Worm (Caenorhabditis elegans) whole organism, L3 larva: ENCODE data around the gene W06B4.1.
A peak's percentile ranks its signal among the peaks of the same experiment; 100 is the strongest.

ENCODE experiments used
- ZK546.5 ChIP-seq: sonication (generic microtip); optimal IDR thresholded peaks from 2 replicates; lab custom pipeline; 2017; ENCODE audit warnings: missing biosample characterization, missing genetic modification characterization
- aly-2 ChIP-seq: fragments of 150-350 bp; optimal IDR thresholded peaks from 2 replicates; lab custom pipeline; 2014; ENCODE audit warnings: missing biosample characterization, missing genetic modification characterization
- ama-1 ChIP-seq: fragments of 150-350 bp; optimal IDR thresholded peaks from 2 replicates; lab custom pipeline; 2018
- ceh-28 ChIP-seq: fragments of 150-350 bp; optimal IDR thresholded peaks from 2 replicates; lab custom pipeline; 2014; ENCODE audit warnings: missing biosample characterization, missing genetic modification reagents, missing genetic modification characterization
- ceh-82 ChIP-seq: fragments of 150-350 bp; optimal IDR thresholded peaks from 2 replicates; lab custom pipeline; 2014; ENCODE audit warnings: missing biosample characterization, missing genetic modification characterization
- ceh-9 ChIP-seq: sonication (generic microtip); optimal IDR thresholded peaks from 2 replicates; lab custom pipeline; 2018; ENCODE audit warnings: missing biosample characterization, missing genetic modification characterization
- daf-12 ChIP-seq: fragments of 150-350 bp; optimal IDR thresholded peaks from 2 replicates; lab custom pipeline; 2014; ENCODE audit warnings: missing biosample characterization, missing genetic modification reagents, missing genetic modification characterization
- egl-27 ChIP-seq: sonication (generic microtip); optimal IDR thresholded peaks from 4 replicates; lab custom pipeline; 2017; ENCODE audit warnings: missing biosample characterization, missing genetic modification reagents, missing genetic modification characterization
- egl-5 ChIP-seq: fragments of 150-350 bp; optimal IDR thresholded peaks from 2 replicates; lab custom pipeline; 2017; ENCODE audit warnings: missing biosample characterization, missing genetic modification reagents, missing genetic modification characterization, inconsistent platforms
- elt-1 ChIP-seq: fragments of 150-350 bp; optimal IDR thresholded peaks from 2 replicates; lab custom pipeline; 2014; ENCODE audit warnings: missing biosample characterization, missing genetic modification characterization
- elt-3 ChIP-seq, 3 experiments: fragments of 150-350 bp in 1 of 3; sonication (generic microtip) in 2 of 3; optimal IDR thresholded peaks; 2 replicates in 2 of 3; 4 replicates in 1 of 3; lab custom pipeline; 2014 to 2017; ENCODE audit warnings: missing biosample characterization in 3 of 3, missing genetic modification characterization in 3 of 3
- eor-1 ChIP-seq, 2 experiments: fragments of 150-350 bp; optimal IDR thresholded peaks; 2 replicates each; lab custom pipeline; 2014 to 2018; ENCODE audit warnings: missing biosample characterization in 2 of 2, missing genetic modification characterization in 2 of 2
- fkh-10 ChIP-seq: sonication (generic microtip); optimal IDR thresholded peaks from 2 replicates; lab custom pipeline; 2017; ENCODE audit warnings: missing biosample characterization, missing genetic modification reagents, missing genetic modification characterization
- fkh-2 ChIP-seq: fragments of 150-350 bp; optimal IDR thresholded peaks from 2 replicates; lab custom pipeline; 2014; ENCODE audit warnings: missing biosample characterization, missing genetic modification reagents, missing genetic modification characterization
- fos-1 ChIP-seq: fragments of 150-350 bp; optimal IDR thresholded peaks from 2 replicates; lab custom pipeline; 2014; ENCODE audit warnings: missing biosample characterization, missing genetic modification characterization
- hmg-11 ChIP-seq: sonication (generic microtip); optimal IDR thresholded peaks from 2 replicates; lab custom pipeline; 2016; ENCODE audit warnings: missing genetic modification characterization, missing compliant biosample characterization
- jun-1 ChIP-seq: fragments of 150-350 bp; optimal IDR thresholded peaks from 2 replicates; lab custom pipeline; 2014; ENCODE audit warnings: missing biosample characterization, missing genetic modification reagents, missing genetic modification characterization
- lin-15B ChIP-seq: fragments of 150-350 bp; optimal IDR thresholded peaks from 2 replicates; lab custom pipeline; 2014; ENCODE audit warnings: missing biosample characterization, missing genetic modification characterization
- lin-39 ChIP-seq: fragments of 150-350 bp; optimal IDR thresholded peaks from 2 replicates; lab custom pipeline; 2018; ENCODE audit warnings: missing biosample characterization, missing genetic modification reagents, missing genetic modification characterization
- lsy-12 ChIP-seq: sonication (generic microtip); optimal IDR thresholded peaks from 2 replicates; lab custom pipeline; 2016; ENCODE audit warnings: mild to moderate bottlenecking, missing genetic modification characterization, missing compliant biosample characterization
- mdl-1 ChIP-seq: fragments of 150-350 bp; optimal IDR thresholded peaks from 2 replicates; lab custom pipeline; 2014; ENCODE audit warnings: missing biosample characterization, missing genetic modification characterization
- nfya-1 ChIP-seq: sonication (generic microtip); optimal IDR thresholded peaks from 2 replicates; lab custom pipeline; 2017; ENCODE audit warnings: missing genetic modification characterization, mild to moderate bottlenecking, missing compliant biosample characterization, antibody characterized with exemption, moderate library complexity; ENCODE audit not compliant: insufficient read depth
- nhr-11 ChIP-seq: fragments of 150-350 bp; optimal IDR thresholded peaks from 2 replicates; lab custom pipeline; 2014; ENCODE audit warnings: missing biosample characterization, missing genetic modification characterization
- nhr-12 ChIP-seq: fragments of 150-350 bp; optimal IDR thresholded peaks from 2 replicates; lab custom pipeline; 2014; ENCODE audit warnings: missing biosample characterization, missing genetic modification characterization
- nhr-23 ChIP-seq: fragments of 150-350 bp; optimal IDR thresholded peaks from 2 replicates; lab custom pipeline; 2014; ENCODE audit warnings: missing biosample characterization, missing genetic modification reagents, missing genetic modification characterization
- nhr-25 ChIP-seq: sonication (generic microtip); optimal IDR thresholded peaks from 2 replicates; lab custom pipeline; 2017; ENCODE audit warnings: missing biosample characterization, missing genetic modification characterization
- nhr-28 ChIP-seq: fragments of 150-350 bp; optimal IDR thresholded peaks from 2 replicates; lab custom pipeline; 2014; ENCODE audit warnings: missing biosample characterization, missing genetic modification characterization
- nhr-43 ChIP-seq: sonication (generic microtip); optimal IDR thresholded peaks from 2 replicates; lab custom pipeline; 2016; ENCODE audit warnings: mild to moderate bottlenecking, missing genetic modification characterization, missing compliant biosample characterization; ENCODE audit not compliant: poor library complexity, severe bottlenecking
- nhr-67 ChIP-seq: fragments of 150-350 bp; optimal IDR thresholded peaks from 2 replicates; lab custom pipeline; 2014; ENCODE audit warnings: missing biosample characterization, missing genetic modification characterization
- nhr-76 ChIP-seq: fragments of 150-350 bp; sonication (generic microtip); optimal IDR thresholded peaks from 5 replicates; lab custom pipeline; 2014; ENCODE audit warnings: missing biosample characterization, missing genetic modification characterization
- nhr-77 ChIP-seq: fragments of 150-350 bp; optimal IDR thresholded peaks from 2 replicates; lab custom pipeline; 2014; ENCODE audit warnings: missing biosample characterization, missing genetic modification characterization
- pha-4 ChIP-seq: fragments of 150-350 bp; optimal IDR thresholded peaks from 2 replicates; lab custom pipeline; 2014; ENCODE audit warnings: missing biosample characterization, missing genetic modification reagents, missing genetic modification characterization
- pqm-1 ChIP-seq: fragments of 150-350 bp; optimal IDR thresholded peaks from 2 replicates; lab custom pipeline; 2017; ENCODE audit warnings: missing biosample characterization, missing genetic modification characterization, inconsistent platforms
- skn-1 ChIP-seq: fragments of 150-350 bp; optimal IDR thresholded peaks from 2 replicates; lab custom pipeline; 2014; ENCODE audit warnings: missing biosample characterization, missing genetic modification characterization
- snpc-4 ChIP-seq: fragments of 150-350 bp; optimal IDR thresholded peaks from 2 replicates; lab custom pipeline; 2014; ENCODE audit warnings: missing biosample characterization, missing genetic modification characterization
- tbx-2 ChIP-seq: sonication (generic microtip); optimal IDR thresholded peaks from 2 replicates; lab custom pipeline; 2016; ENCODE audit warnings: mild to moderate bottlenecking, missing genetic modification characterization, missing compliant biosample characterization
- unc-39 ChIP-seq: sonication (generic microtip); optimal IDR thresholded peaks from 4 replicates; lab custom pipeline; 2017; ENCODE audit warnings: missing biosample characterization, missing genetic modification characterization
- unc-62 ChIP-seq: fragments of 150-350 bp; sonication (generic microtip); optimal IDR thresholded peaks from 4 replicates; lab custom pipeline; 2014; ENCODE audit warnings: missing biosample characterization, missing genetic modification reagents, missing genetic modification characterization
- ztf-11 ChIP-seq: fragments of 150-350 bp; optimal IDR thresholded peaks from 2 replicates; lab custom pipeline; 2014; ENCODE audit warnings: missing biosample characterization, missing genetic modification characterization
- ztf-4 ChIP-seq: fragments of 150-350 bp; optimal IDR thresholded peaks from 2 replicates; lab custom pipeline; 2014; ENCODE audit warnings: missing biosample characterization, missing genetic modification characterization

Gene W06B4.1

ce11 chrII:4510684-4511083 is 39.3 kb downstream of the W06B4.1 start:
- TF ChIP-seq nhr-76 (tag; lab: Kevin White, UChicago) (no peak), nhr-23 (tag; lab: Kevin White, UChicago) (peak; percentile 7), fkh-2 (tag; lab: Kevin White, UChicago) (no peak), jun-1 (no peak), skn-1 (no peak), nhr-67 (tag; lab: Kevin White, UChicago) (no peak), snpc-4 (tag; lab: Kevin White, UChicago) (no peak), ztf-4 (no peak)

DNA sequence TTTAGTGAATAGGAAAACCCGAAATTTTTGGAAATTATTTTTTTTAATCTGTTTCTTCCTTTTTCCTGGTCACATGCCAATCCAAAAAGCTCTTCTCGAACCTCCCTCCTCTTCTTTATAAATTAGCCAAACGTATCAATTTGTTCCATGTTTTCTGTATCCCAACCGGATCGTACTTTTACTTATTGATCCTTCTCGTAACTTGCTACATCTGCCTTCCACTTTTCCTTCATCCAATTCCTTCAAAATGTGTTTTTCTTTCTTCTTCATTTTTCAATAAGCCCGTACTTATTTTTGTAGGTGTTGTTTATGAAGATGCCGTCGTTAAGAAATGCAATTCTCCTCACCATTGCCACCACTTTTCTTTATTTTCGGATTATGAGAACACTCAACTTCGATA is 40.5 kb downstream of the W06B4.1 start, which contains the start of gene cyp-23A1:
TSS of gene cyp-23A1 (plus strand) at position 301 of the 400 bp plus-strand sequence.
- TF ChIP-seq lin-15B, result no peak
- no peak for TF ChIP-seq ceh-9 (tag; lab: Kevin White, UChicago)
- no peak for TF ChIP-seq nhr-12 (tag; lab: Kevin White, UChicago)
- TF ChIP-seq lsy-12, result no peak
- TF ChIP-seq eor-1 (tag; optimal IDR thresholded peaks at IDR 0.05; lab: Kevin White, UChicago), result no peak
- TF ChIP-seq ztf-4, result no peak
- no peak for TF ChIP-seq hmg-11
- no peak for TF ChIP-seq mdl-1 (tag; lab: Kevin White, UChicago)
- no peak for TF ChIP-seq aly-2 (tag; lab: Kevin White, UChicago)
- no peak for TF ChIP-seq nhr-76 (tag; lab: Kevin White, UChicago)
- TF ChIP-seq nhr-25 (tag; lab: Kevin White, UChicago), result no peak
- TF ChIP-seq, all 47 proteins: peak for 0

ce11 chrII:4516291-4516690 is 44.9 kb downstream of the W06B4.1 start:
- TF ChIP-seq elt-1 (tag; lab: Kevin White, UChicago), result no peak
- TF ChIP-seq nhr-67 (tag; lab: Kevin White, UChicago), result no peak
- no peak for TF ChIP-seq nhr-43
- no peak for TF ChIP-seq nhr-28 (tag; lab: Kevin White, UChicago)
- no peak for TF ChIP-seq pha-4 (tag; lab: Kevin White, UChicago)
- TF ChIP-seq pqm-1 (tag; lab: Kevin White, UChicago), result no peak
- no peak for TF ChIP-seq snpc-4 (tag; lab: Kevin White, UChicago)
- no peak for TF ChIP-seq egl-5 (tag; lab: Kevin White, UChicago)
- no peak for TF ChIP-seq nhr-25 (tag; lab: Kevin White, UChicago)
- no peak for TF ChIP-seq nfya-1 (tag; lab: Kevin White, UChicago)
- no peak for TF ChIP-seq hmg-11
- TF ChIP-seq unc-39, result no peak
- TF ChIP-seq ama-1 (lab: Kevin White, UChicago), result no peak
- TF ChIP-seq ceh-28, result no peak
- TF ChIP-seq lin-39 (tag; lab: Kevin White, UChicago), result no peak
- TF ChIP-seq ceh-82, result no peak
- TF ChIP-seq unc-62, result no peak
- TF ChIP-seq lin-15B, result no peak
- no peak for TF ChIP-seq ztf-4
- TF ChIP-seq fkh-10 (GFP tag; lab: Kevin White, UChicago), result no peak
- TF ChIP-seq, all 47 proteins: peak for 0

ce11 chrII:4517254-4517653 is 45.9 kb downstream of the W06B4.1 start:
- no peak for TF ChIP-seq skn-1
- TF ChIP-seq tbx-2 (tag; lab: Kevin White, UChicago), result no peak
- TF ChIP-seq fkh-2 (tag; lab: Kevin White, UChicago), result no peak
- TF ChIP-seq egl-27 (tag; lab: Kevin White, UChicago), result no peak
- no peak for TF ChIP-seq fos-1 (tag; lab: Kevin White, UChicago)
- TF ChIP-seq daf-12 (tag; lab: Kevin White, UChicago), result no peak
- no peak for TF ChIP-seq ama-1 (lab: Kevin White, UChicago)

ce11 chrII:4518300-4518907 is 47.0 kb downstream of the W06B4.1 start, which contains the start of gene hlh-1:
hlh-1 (plus strand) TSS chrII:4518574.
- TF ChIP-seq nhr-43, result no peak
- TF ChIP-seq elt-3 (tag; optimal IDR thresholded peaks at IDR 0.05; lab: Kevin White, UChicago), result no peak
- peak; percentile 72 for TF ChIP-seq egl-5 (tag; lab: Kevin White, UChicago)
- TF ChIP-seq ceh-82, result no peak
- TF ChIP-seq nfya-1 (tag; lab: Kevin White, UChicago), result peak; percentile 72
- no peak for TF ChIP-seq fos-1 (tag; lab: Kevin White, UChicago)
- TF ChIP-seq tbx-2 (tag; lab: Kevin White, UChicago), result no peak
- TF ChIP-seq nhr-77 (tag; lab: Kevin White, UChicago), result no peak
- no peak for TF ChIP-seq ZK546.5 (tag; lab: Kevin White, UChicago)
- TF ChIP-seq lin-39 (tag; lab: Kevin White, UChicago), result peak; percentile 55
- TF ChIP-seq nhr-11, result no peak
- TF ChIP-seq ztf-11, result no peak
- no peak for TF ChIP-seq nhr-23 (tag; lab: Kevin White, UChicago)
- TF ChIP-seq unc-39, result no peak
- no peak for TF ChIP-seq ceh-9 (tag; lab: Kevin White, UChicago)
- no peak for TF ChIP-seq daf-12 (tag; lab: Kevin White, UChicago)
- no peak for TF ChIP-seq fkh-2 (tag; lab: Kevin White, UChicago)
- no peak for TF ChIP-seq nhr-12 (tag; lab: Kevin White, UChicago)
